Worm (Caenorhabditis elegans) whole organism, early embryonic: ENCODE results near the gene C06E2.2.

ENCODE experiments used
- aly-1 ChIP-seq: sonication (generic microtip); optimal IDR thresholded peaks from 2 replicates; lab custom pipeline; 2016; ENCODE audit warnings: missing genetic modification characterization, missing compliant biosample characterization
- ama-1 ChIP-seq: fragments of 150-350 bp; optimal IDR thresholded peaks from 2 replicates; lab custom pipeline; 2014
- ceh-13 ChIP-seq: fragments of 200-800 bp; sonication (Bioruptor generic); optimal IDR thresholded peaks from 2 replicates; lab custom pipeline; 2018; ENCODE audit warnings: mild to moderate bottlenecking, missing genetic modification characterization, missing compliant biosample characterization
- ets-7 ChIP-seq: sonication (generic microtip); optimal IDR thresholded peaks from 2 replicates; lab custom pipeline; 2016; ENCODE audit warnings: missing genotype, missing genetic modification characterization, missing compliant biosample characterization
- hmbx-1 ChIP-seq: sonication (generic microtip); optimal IDR thresholded peaks from 2 replicates; lab custom pipeline; 2016; ENCODE audit warnings: mild to moderate bottlenecking, missing genetic modification characterization, missing compliant biosample characterization
- sea-1 ChIP-seq: fragments of 200-800 bp; sonication (Bioruptor generic); conservative IDR thresholded peaks from 2 replicates; pipeline ENCODE4 v1.3.6; 2022; ENCODE audit warnings: missing genetic modification characterization, missing compliant biosample characterization
- tbx-11 ChIP-seq: fragments of 200-800 bp; sonication (Bioruptor generic); IDR thresholded peaks from 2 replicates; pipeline ENCODE4 v1.3.6; 2022; ENCODE audit warnings: missing genetic modification characterization, missing compliant biosample characterization
- tbx-37 ChIP-seq: fragments of 200-800 bp; sonication (Bioruptor generic); conservative IDR thresholded peaks from 2 replicates; pipeline ENCODE4 v1.3.6; 2022; ENCODE audit warnings: missing genetic modification reagents, missing genetic modification characterization, missing compliant biosample characterization
- tra-4 ChIP-seq: sonication (generic microtip); optimal IDR thresholded peaks from 2 replicates; lab custom pipeline; 2017; ENCODE audit warnings: missing genetic modification characterization, missing compliant biosample characterization

DNA sequence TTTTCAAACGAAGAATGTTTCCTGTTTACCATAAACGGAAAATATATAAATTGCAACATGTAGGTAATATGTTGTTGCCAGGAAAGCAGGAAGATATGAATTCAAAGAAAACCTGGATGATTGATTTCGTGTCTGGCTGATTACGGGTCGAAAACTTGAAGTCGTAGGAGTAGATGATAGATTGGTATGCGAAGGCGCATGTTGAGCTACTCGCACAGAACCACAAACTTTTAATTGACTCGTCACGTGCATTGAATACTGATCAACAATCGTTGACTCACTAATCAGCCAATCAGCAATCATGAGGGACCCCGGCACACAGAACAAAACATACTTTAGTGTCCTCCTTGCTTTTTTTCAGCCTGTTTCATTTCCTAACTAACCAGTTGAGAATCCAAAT, 41.8 kb downstream of the C06E2.2 start:
- TF ChIP-seq ceh-13 (GFP tag; lab: Kevin White, UChicago): no peak
- no peak for TF ChIP-seq hmbx-1 (tag; lab: Kevin White, UChicago)
- no peak for TF ChIP-seq ets-7 (tag; lab: Kevin White, UChicago)
- TF ChIP-seq ama-1: no peak
- TF ChIP-seq aly-1 (tag; lab: Kevin White, UChicago): no peak
- TF ChIP-seq tbx-11: no peak
- TF ChIP-seq sea-1 (GFP tag; lab: Robert Waterston, UW): no peak
- no peak for TF ChIP-seq tbx-37 (GFP tag; lab: Robert Waterston, UW)
- TF ChIP-seq tra-4 (tag; lab: Kevin White, UChicago): no peak
